Fruit fly (Drosophila melanogaster) whole organism, embryonic: ENCODE measurements around the gene Or98a.

ENCODE experiments used
- CG34224 ChIP-seq: fragments of 200-800 bp; sonication (Bioruptor generic); IDR thresholded peaks from 3 replicates; pipeline ENCODE4 v1.3.6; 2022; ENCODE audit warnings: missing biosample characterization, missing genetic modification characterization; ENCODE audit not compliant: partially characterized antibody
- CG4820 ChIP-seq: fragments of 200-800 bp; sonication (Bioruptor generic); optimal IDR thresholded peaks from 3 replicates; lab custom pipeline; 2016; ENCODE audit warnings: missing biosample characterization, missing genetic modification characterization
- CG6854 ChIP-seq: fragments of 200-800 bp; sonication (Bioruptor generic); optimal IDR thresholded peaks from 3 replicates; lab custom pipeline; 2017; ENCODE audit warnings: missing biosample characterization, mild to moderate bottlenecking, missing genetic modification characterization
- CG9727 ChIP-seq: fragments of 200-800 bp; sonication (Bioruptor generic); optimal IDR thresholded peaks from 3 replicates; lab custom pipeline; 2017; ENCODE audit warnings: missing biosample characterization, mild to moderate bottlenecking, missing genetic modification characterization
- H2.0 ChIP-seq: fragments of 200-800 bp; sonication (Bioruptor generic); IDR thresholded peaks from 2 replicates; pipeline ENCODE4 v1.3.6; 2022; ENCODE audit warnings: missing biosample characterization, missing genetic modification characterization
- ash1 ChIP-seq: fragments of 200-800 bp; sonication (Bioruptor generic); optimal IDR thresholded peaks from 2 replicates; lab custom pipeline; 2018; ENCODE audit warnings: missing biosample characterization, mild to moderate bottlenecking, missing genetic modification characterization
- chn ChIP-seq: fragments of 200-800 bp; sonication (Bioruptor generic); optimal IDR thresholded peaks from 2 replicates; lab custom pipeline; 2016; ENCODE audit warnings: missing biosample characterization, missing genetic modification characterization
- dpn ChIP-seq, 2 experiments: fragments of 200-800 bp; sonication (Bioruptor generic); optimal IDR thresholded peaks; 3 replicates each; lab custom pipeline; 2016; ENCODE audit warnings: missing biosample characterization in 2 of 2, missing genetic modification characterization in 2 of 2
- fd3F ChIP-seq: fragments of 200-800 bp; sonication (Bioruptor generic); optimal IDR thresholded peaks from 2 replicates; lab custom pipeline; 2018; ENCODE audit warnings: missing biosample characterization, mild to moderate bottlenecking, missing genetic modification characterization, moderate library complexity
- schlank ChIP-seq: fragments of 200-800 bp; sonication (Bioruptor generic); optimal IDR thresholded peaks from 2 replicates; lab custom pipeline; 2018; ENCODE audit warnings: missing biosample characterization, mild to moderate bottlenecking, missing genetic modification characterization
- sob ChIP-seq: fragments of 200-800 bp; sonication (Bioruptor generic); IDR thresholded peaks from 2 replicates; pipeline ENCODE4 v1.3.6; 2022; ENCODE audit warnings: missing biosample characterization, missing genetic modification characterization
- sqz ChIP-seq: fragments of 200-800 bp; sonication (Bioruptor generic); optimal IDR thresholded peaks from 3 replicates; lab custom pipeline; 2018; ENCODE audit warnings: missing biosample characterization, mild to moderate bottlenecking, missing genetic modification characterization
- tap ChIP-seq: fragments of 200-800 bp; optimal IDR thresholded peaks from 3 replicates; lab custom pipeline; 2019; ENCODE audit warnings: missing biosample characterization, mild to moderate bottlenecking, missing genetic modification characterization, moderate library complexity
- zfh1 ChIP-seq: fragments of 200-800 bp; sonication (Bioruptor generic); IDR thresholded peaks from 3 replicates; pipeline ENCODE4 v1.3.6; 2022; ENCODE audit warnings: missing biosample characterization, missing genetic modification characterization

DNA sequence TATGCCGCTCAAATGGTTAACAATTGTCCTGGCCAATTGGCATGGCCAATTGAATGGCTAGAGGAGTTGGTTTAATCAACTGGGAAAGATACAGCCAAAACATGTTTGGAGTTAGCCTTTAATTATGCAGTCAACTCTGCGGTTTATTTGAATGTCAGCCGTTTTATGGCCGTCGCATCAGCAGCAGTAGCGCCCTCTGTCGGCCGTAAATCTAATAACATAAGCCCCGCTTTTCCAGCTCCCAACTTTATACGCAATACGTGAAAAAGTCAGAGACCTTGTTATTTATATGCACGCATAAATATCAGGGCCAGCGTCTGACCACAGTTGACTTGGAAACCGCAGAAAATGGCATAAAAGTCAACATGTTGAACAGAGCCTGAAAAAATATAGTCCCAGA lies 1.9 kb upstream of the Or98a start:
- TF ChIP-seq dpn (GFP tag; optimal IDR thresholded peaks at IDR 0.05; lab: Kevin White, UChicago) (no peak), schlank (tag; lab: Kevin White, UChicago) (no peak), CG6854 (GFP tag; lab: Kevin White, UChicago) (no peak), CG34224 (GFP tag; lab: Robert Waterston, UW) (no peak), sqz (no peak), chn (GFP tag; lab: Kevin White, UChicago) (no peak), CG4820 (no peak), tap (tag; lab: Kevin White, UChicago) (no peak), sob (GFP tag; lab: Robert Waterston, UW) (no peak), zfh1 (GFP tag; lab: Robert Waterston, UW) (no peak), ash1 (no peak), fd3F (GFP tag; lab: Kevin White, UChicago) (no peak), H2.0 (GFP tag; lab: Robert Waterston, UW) (no peak), CG9727 (GFP tag; lab: Kevin White, UChicago) (no peak)
